Fruit fly (Drosophila melanogaster): ENCODE measurements around the gene kuk.

kuk gene

DNA sequence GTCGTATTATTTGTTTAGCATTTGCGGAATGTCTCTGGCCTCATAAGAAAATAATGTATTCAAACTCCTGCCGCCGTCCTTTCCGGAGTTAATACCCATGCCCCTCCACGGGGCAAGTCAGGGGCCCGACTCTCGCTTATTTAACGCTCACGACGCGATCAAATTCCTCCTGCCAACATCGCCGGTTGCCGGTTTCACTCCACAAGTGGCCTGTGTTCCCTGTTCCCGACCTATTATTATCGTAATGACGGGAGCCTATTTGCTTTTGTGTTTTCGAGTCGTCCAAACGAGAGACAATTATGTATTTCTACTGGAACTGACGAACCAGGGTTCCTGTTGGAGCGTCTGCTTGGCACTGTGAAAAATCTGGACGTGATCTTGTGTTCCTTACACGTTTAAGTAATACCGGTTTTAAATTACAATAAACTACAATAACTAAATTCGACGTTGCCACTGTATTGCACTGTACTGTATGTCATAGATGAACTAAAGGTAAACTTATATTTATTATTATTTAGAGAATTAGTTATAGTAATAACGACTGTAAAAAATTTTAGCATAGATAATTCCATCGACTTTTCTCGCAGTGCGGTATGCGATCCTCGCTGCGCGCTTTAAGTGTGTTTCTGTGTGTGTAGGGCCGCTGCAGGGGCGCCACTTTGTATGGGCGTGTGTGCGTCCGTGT lies 27.4 kb upstream of the kuk start (continued):
- TF ChIP-seq Xrp1 (GFP tag; IDR thresholded peaks at IDR 0.05) (peak; percentile 77), ci (GFP tag; IDR thresholded peaks at IDR 0.05) (peak; percentile 8; the same call in 1 of the 3 replicates), CG10654 (GFP tag; optimal IDR thresholded peaks at IDR 0.05) (peak; percentile 1), prd (optimal IDR thresholded peaks at IDR 0.05) (no peak), prd (GFP tag; IDR thresholded peaks at IDR 0.05) (peak; percentile 75), CG11504 (tag; optimal IDR thresholded peaks at IDR 0.05) (peak; percentile 16), CG17328 (GFP tag; IDR thresholded peaks at IDR 0.05) (peak; percentile 52; the same call in 1 of the 2 replicates), bbx (GFP tag; IDR thresholded peaks at IDR 0.05; ENCODE audit: partially characterized antibody) (no peak), Xbp1 (GFP tag; optimal IDR thresholded peaks at IDR 0.05) (peak; percentile 25), Elba2 (GFP tag; optimal IDR thresholded peaks at IDR 0.05) (no peak), CG4820 (GFP tag; optimal IDR thresholded peaks at IDR 0.05) (peak; percentile 49), CG14050 (GFP tag; IDR thresholded peaks at IDR 0.05) (no peak), CG33557 (GFP tag; optimal IDR thresholded peaks at IDR 0.05) (peak; percentile 89), Max (GFP tag; optimal IDR thresholded peaks at IDR 0.05) (peak; percentile 18), CG9932 (GFP tag; IDR thresholded peaks at IDR 0.05) (no peak), CG3995 (GFP tag; optimal IDR thresholded peaks at IDR 0.05) (no peak), HLH4C (GFP tag; IDR thresholded peaks at IDR 0.05; ENCODE audit: partially characterized antibody) (peak; percentile 28; the same call in 1 of the 3 replicates), H2.0 (GFP tag; IDR thresholded peaks at IDR 0.05) (no peak), cg (GFP tag; optimal IDR thresholded peaks at IDR 0.05) (peak; percentile 60), CG14710 (tag; optimal IDR thresholded peaks at IDR 0.05) (peak; percentile 79), CG9876 (GFP tag; optimal IDR thresholded peaks at IDR 0.05) (no peak), CG30403 (GFP tag; optimal IDR thresholded peaks at IDR 0.05) (peak; percentile 39), Taf1 (GFP tag; IDR thresholded peaks at IDR 0.05) (no peak), nmo (GFP tag; optimal IDR thresholded peaks at IDR 0.05) (peak; percentile 66), CG30431 (GFP tag; optimal IDR thresholded peaks at IDR 0.05) (peak; percentile 15), Aef1 (GFP tag; IDR thresholded peaks at IDR 0.05) (no peak), ewg (GFP tag; optimal IDR thresholded peaks at IDR 0.05) (no peak), knrl (GFP tag; IDR thresholded peaks at IDR 0.05; ENCODE audit: partially characterized antibody) (no peak), Stat92E (GFP tag; optimal IDR thresholded peaks at IDR 0.05) (no peak), pnt (GFP tag; optimal IDR thresholded peaks at IDR 0.05) (no peak), trh (GFP tag; optimal IDR thresholded peaks at IDR 0.05) (no peak), HLH3B (GFP tag; IDR thresholded peaks at IDR 0.05) (no peak), Six4 (GFP tag; optimal IDR thresholded peaks at IDR 0.05) (no peak), chn (GFP tag; optimal IDR thresholded peaks at IDR 0.05) (peak; percentile 29), z (GFP tag; IDR thresholded peaks at IDR 0.05) (0 out of 3 replicates have a peak, but pooled peaks have one; percentile 7), lab (GFP tag; optimal IDR thresholded peaks at IDR 0.05) (no peak), p53 (GFP tag; optimal IDR thresholded peaks at IDR 0.05) (no peak), hb (GFP tag; IDR thresholded peaks at IDR 0.05; ENCODE audit: partially characterized antibody) (no peak), pfk (GFP tag; optimal IDR thresholded peaks at IDR 0.05) (no peak), fd102C (GFP tag; optimal IDR thresholded peaks at IDR 0.05) (peak; percentile 81), MESR4 (GFP tag; optimal IDR thresholded peaks at IDR 0.05) (no peak), CG13624 (GFP tag; optimal IDR thresholded peaks at IDR 0.05) (no peak), CG9215 (GFP tag; IDR thresholded peaks at IDR 0.05) (no peak), Ada2b (GFP tag; IDR thresholded peaks at IDR 0.05) (no peak), Sin3A (optimal IDR thresholded peaks at IDR 0.05) (no peak), CG7271 (tag; optimal IDR thresholded peaks at IDR 0.05) (no peak), Abd-B (GFP tag; optimal IDR thresholded peaks at IDR 0.05) (peak; percentile 23), dmrt11E (tag; optimal IDR thresholded peaks at IDR 0.05) (peak; percentile 92), usp (GFP tag; optimal IDR thresholded peaks at IDR 0.05) (no peak), CG12155 (GFP tag; optimal IDR thresholded peaks at IDR 0.05) (no peak)

Measured in whole organism, embryonic.